Fruit fly (Drosophila melanogaster): Measurements from ENCODE around the gene Ada.

dm6 chr3R:9023934-9024333 is 41.0 kb upstream of the Ada start:
- TF ChIP-seq Jra (GFP tag; optimal IDR thresholded peaks at IDR 0.05), result no peak
- no peak for TF ChIP-seq pan (optimal IDR thresholded peaks at IDR 0.05)
- no peak for TF ChIP-seq HLH106 (tag; optimal IDR thresholded peaks at IDR 0.05)
- TF ChIP-seq OdsH (GFP tag; optimal IDR thresholded peaks at IDR 0.05), result no peak
- TF ChIP-seq psq (GFP tag; optimal IDR thresholded peaks at IDR 0.05), result no peak

Data from whole organism, wandering third instar larva.